Worm (Caenorhabditis elegans) whole organism, midembryonic: Measurements from ENCODE around the gene C18A11.4.

ENCODE experiments used
- T22C8.4 ChIP-seq: fragments of 200-800 bp; sonication (Bioruptor generic); IDR thresholded peaks from 2 replicates; pipeline ENCODE4 v1.3.6; 2022; ENCODE audit warnings: missing genetic modification characterization, missing compliant biosample characterization
- cog-1 ChIP-seq: sonication (generic microtip); optimal IDR thresholded peaks from 2 replicates; lab custom pipeline; 2016; ENCODE audit warnings: missing genetic modification characterization, missing compliant biosample characterization
- flt-1 ChIP-seq: fragments of 200-800 bp; sonication (Bioruptor generic); IDR thresholded peaks from 2 replicates; pipeline ENCODE4 v1.3.6; 2022; ENCODE audit warnings: missing genetic modification characterization, missing compliant biosample characterization
- klf-2 ChIP-seq: fragments of 200-800 bp; sonication (Bioruptor generic); conservative IDR thresholded peaks from 2 replicates; pipeline ENCODE4 v1.3.6; 2022; ENCODE audit warnings: missing genetic modification reagents, missing genetic modification characterization, missing compliant biosample characterization
- med-1 ChIP-seq: sonication (generic microtip); optimal IDR thresholded peaks from 2 replicates; lab custom pipeline; 2017; ENCODE audit warnings: missing genetic modification characterization, mild to moderate bottlenecking, missing compliant biosample characterization, antibody characterized with exemption, missing genetic modification reagents; ENCODE audit not compliant: insufficient read depth
- ref-1 ChIP-seq: fragments of 200-800 bp; sonication (Bioruptor generic); conservative IDR thresholded peaks from 2 replicates; pipeline ENCODE4 v1.3.6; 2022; ENCODE audit warnings: missing genetic modification reagents, missing genetic modification characterization, missing compliant biosample characterization
- tab-1 ChIP-seq: fragments of 200-800 bp; sonication (Bioruptor generic); IDR thresholded peaks from 2 replicates; pipeline ENCODE4 v1.3.6; 2022; ENCODE audit warnings: missing genetic modification characterization, missing compliant biosample characterization
- ztf-23 ChIP-seq: fragments of 200-800 bp; sonication (Bioruptor generic); IDR thresholded peaks from 2 replicates; pipeline ENCODE4 v1.3.6; 2022; ENCODE audit warnings: missing genetic modification reagents, missing genetic modification characterization, missing compliant biosample characterization
- ztf-29 ChIP-seq: fragments of 200-800 bp; sonication (Bioruptor generic); IDR thresholded peaks from 2 replicates; pipeline ENCODE4 v1.3.6; 2022; ENCODE audit warnings: missing genetic modification reagents, missing genetic modification characterization, missing compliant biosample characterization

DNA sequence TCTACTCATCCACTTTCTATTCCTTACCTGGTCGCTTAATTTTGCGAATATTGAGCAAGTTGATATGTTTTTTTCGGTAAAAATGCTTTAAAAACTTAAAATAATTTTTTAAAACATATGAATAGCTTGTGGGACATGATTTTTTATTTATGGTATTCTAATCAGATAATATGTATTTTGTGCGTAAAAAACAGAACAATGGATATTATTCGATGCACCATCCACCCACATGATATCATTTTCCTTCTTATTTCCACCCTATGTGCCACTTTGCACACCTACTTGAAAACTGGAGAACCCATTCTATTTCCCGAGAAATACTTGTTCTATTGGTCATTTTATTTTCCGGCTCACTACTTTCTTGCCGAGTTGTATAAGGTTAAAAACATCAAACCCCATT is 21.9 kb downstream of the C18A11.4 start, which contains the start of gene C18A11.2:
- TF ChIP-seq flt-1 (GFP tag; lab: Robert Waterston, UW), result no peak
- TF ChIP-seq tab-1 (GFP tag; lab: Robert Waterston, UW), result no peak
- TF ChIP-seq ztf-29, result no peak
- TF ChIP-seq cog-1 (tag; lab: Kevin White, UChicago), result no peak
- no peak for TF ChIP-seq ref-1 (GFP tag; lab: Robert Waterston, UW)
- no peak for TF ChIP-seq med-1 (GFP tag; lab: Kevin White, UChicago)
- TF ChIP-seq T22C8.4 (GFP tag; lab: Robert Waterston, UW), result no peak
- TF ChIP-seq ztf-23 (GFP tag; lab: Robert Waterston, UW), result no peak
- no peak for TF ChIP-seq klf-2
